Worm (Caenorhabditis elegans): ENCODE measurements around the gene F42D1.4.

ce11 chrX:14842846-14843369 is 35.9 kb downstream of the F42D1.4 start:
- no peak for TF ChIP-seq ets-7 (tag; optimal IDR thresholded peaks at IDR 0.05)
- no peak for TF ChIP-seq F13C5.2 (tag; optimal IDR thresholded peaks at IDR 0.05)
- no peak for TF ChIP-seq tra-4 (tag; optimal IDR thresholded peaks at IDR 0.05)
- TF ChIP-seq tbx-11 (GFP tag; IDR thresholded peaks at IDR 0.05), result no peak
- TF ChIP-seq ama-1 (optimal IDR thresholded peaks at IDR 0.05), result no peak
- TF ChIP-seq scrt-1 (GFP tag; IDR thresholded peaks at IDR 0.05), result no peak
- no peak for TF ChIP-seq pes-1 (GFP tag; IDR thresholded peaks at IDR 0.05)
- TF ChIP-seq sea-1 (GFP tag; conservative IDR thresholded peaks at IDR 0.05), result no peak
